Fruit fly (Drosophila melanogaster): ENCODE data around the gene CG16863.

Gene CG16863

DNA sequence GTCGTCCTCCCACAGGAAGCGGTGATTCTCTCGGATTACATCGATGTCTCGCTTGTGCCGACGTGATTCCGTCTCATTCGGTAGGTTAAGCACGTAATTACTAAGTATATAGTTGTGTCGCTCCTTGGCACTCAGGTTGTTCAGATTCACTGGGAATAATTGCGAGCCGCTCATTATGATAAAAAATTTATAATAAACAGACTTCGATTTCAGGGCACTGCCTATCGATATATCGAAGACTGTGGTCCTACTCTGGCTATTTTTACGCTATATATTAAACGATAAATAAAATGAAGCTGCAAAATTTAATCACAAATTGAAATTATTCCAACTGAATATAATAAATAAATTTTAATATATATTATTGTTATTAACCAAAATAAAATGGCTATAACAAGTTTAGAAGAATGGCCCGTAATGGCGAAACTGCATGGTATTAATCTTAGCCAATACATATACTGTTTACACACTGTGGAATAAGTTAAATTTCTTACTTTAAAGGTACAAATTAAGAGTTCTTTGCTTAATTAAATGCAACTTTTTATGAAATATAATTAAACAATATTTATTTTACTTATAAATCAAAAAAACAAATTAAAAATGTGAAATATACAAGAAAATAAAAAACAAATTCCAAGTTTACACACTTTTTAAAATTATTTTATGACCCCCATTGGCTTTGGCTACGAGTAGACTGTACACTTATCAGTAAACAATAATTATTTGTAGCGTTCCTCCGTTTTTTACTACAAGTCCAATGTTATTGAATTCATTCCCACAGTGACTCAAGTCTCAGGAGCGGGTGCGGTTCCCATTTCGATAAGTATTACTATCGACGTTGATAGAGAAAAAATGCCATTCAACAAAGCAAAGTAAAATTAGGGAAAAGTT lies 7.2 kb upstream of the CG16863 start, which contains the start of gene Eato (continued):
- TF ChIP-seq Blimp-1 (GFP tag; optimal IDR thresholded peaks at IDR 0.05), result no peak
- TF ChIP-seq Hr38 (GFP tag; optimal IDR thresholded peaks at IDR 0.05), result no peak
- no peak for TF ChIP-seq CG15336 (GFP tag; IDR thresholded peaks at IDR 0.05)
- TF ChIP-seq Met (GFP tag; optimal IDR thresholded peaks at IDR 0.05), result no peak
- no peak for TF ChIP-seq Eip75B (GFP tag; optimal IDR thresholded peaks at IDR 0.05)
- no peak for TF ChIP-seq ss (GFP tag; optimal IDR thresholded peaks at IDR 0.05)
- no peak for TF ChIP-seq fd59A (GFP tag; optimal IDR thresholded peaks at IDR 0.05)
- TF ChIP-seq CG8632 (GFP tag; optimal IDR thresholded peaks at IDR 0.05), result no peak
- TF ChIP-seq Sox14 (GFP tag; optimal IDR thresholded peaks at IDR 0.05), result peak; percentile 56
- TF ChIP-seq CG7368 (GFP tag; optimal IDR thresholded peaks at IDR 0.05), result no peak
- TF ChIP-seq OdsH (GFP tag; optimal IDR thresholded peaks at IDR 0.05), result no peak
- TF ChIP-seq CG31627 (GFP tag; optimal IDR thresholded peaks at IDR 0.05), result peak; percentile 33
- TF ChIP-seq Eip78C (GFP tag), result peak; percentile 81
- TF ChIP-seq fd85E (GFP tag; optimal IDR thresholded peaks at IDR 0.05), result no peak
- no peak for TF ChIP-seq Hr39 (GFP tag; optimal IDR thresholded peaks at IDR 0.05)
- no peak for TF ChIP-seq Hr4 (GFP tag; optimal IDR thresholded peaks at IDR 0.05)
- TF ChIP-seq CG34406 (GFP tag; optimal IDR thresholded peaks at IDR 0.05), result peak; percentile 15
- no peak for TF ChIP-seq CG11294 (GFP tag; IDR thresholded peaks at IDR 0.05)
- no peak for TF ChIP-seq CG6792 (GFP tag; optimal IDR thresholded peaks at IDR 0.05)
- TF ChIP-seq CG8119 (GFP tag; IDR thresholded peaks at IDR 0.05), result 0 out of 3 replicates have a peak, but pooled peaks have one; percentile 41
- no peak for TF ChIP-seq salr (GFP tag; optimal IDR thresholded peaks at IDR 0.05)
- peak; percentile 5 for TF ChIP-seq Ets96B (tag; optimal IDR thresholded peaks at IDR 0.05)
- no peak for TF ChIP-seq CG16779 (tag; optimal IDR thresholded peaks at IDR 0.05)
- TF ChIP-seq Gug (GFP tag; IDR thresholded peaks at IDR 0.05), result peak; percentile 33; the same call in 1 of the 2 replicates
- peak; percentile 6 for TF ChIP-seq topi (GFP tag; optimal IDR thresholded peaks at IDR 0.05)
- TF ChIP-seq Lpt (GFP tag; optimal IDR thresholded peaks at IDR 0.05), result no peak
- no peak for TF ChIP-seq vri (GFP tag; optimal IDR thresholded peaks at IDR 0.05)

DNA sequence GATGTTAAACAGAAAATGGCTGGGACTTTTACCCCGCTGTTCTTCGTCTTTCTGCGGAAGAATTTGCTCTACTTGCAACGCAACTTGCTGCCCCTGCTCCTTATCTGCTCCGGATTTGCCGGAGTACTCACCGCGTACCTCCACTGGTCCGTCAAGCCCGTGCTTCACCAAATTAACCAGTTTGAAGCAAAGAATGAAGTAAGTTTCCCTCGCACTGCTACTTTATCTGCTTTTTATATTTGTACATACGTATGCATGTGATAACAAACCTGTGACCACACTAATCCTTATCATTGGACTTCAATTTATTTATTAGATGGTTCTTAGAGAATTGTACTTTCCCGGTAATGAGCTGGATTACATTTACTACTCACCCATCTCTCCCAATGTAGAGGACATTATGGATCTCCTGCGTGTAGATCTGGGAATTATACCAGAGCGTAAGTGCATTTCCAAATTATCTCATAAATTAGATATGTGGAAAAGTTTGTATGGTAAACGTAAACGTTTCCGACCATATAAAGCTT lies 6.5 kb upstream of the CG16863 start, which contains the start of gene CG16890:
Gene CG16890, minus strand, starts transcription at position 184 of the 527 bp plus-strand sequence.
- no peak for TF ChIP-seq Ets96B (tag; optimal IDR thresholded peaks at IDR 0.05)
- no peak for TF ChIP-seq esn (GFP tag; optimal IDR thresholded peaks at IDR 0.05)
- TF ChIP-seq dsx (GFP tag; optimal IDR thresholded peaks at IDR 0.05; ENCODE audit: poor library complexity, severe bottlenecking), result no peak
- no peak for TF ChIP-seq svp (GFP tag)
- TF ChIP-seq vri (GFP tag; optimal IDR thresholded peaks at IDR 0.05), result peak; percentile 53
- TF ChIP-seq CG4318 (GFP tag; optimal IDR thresholded peaks at IDR 0.05), result no peak
- TF ChIP-seq Gug (GFP tag; IDR thresholded peaks at IDR 0.05), result no peak
- peak; percentile 44 for TF ChIP-seq Eip78C (GFP tag)
- TF ChIP-seq Sox14 (GFP tag; optimal IDR thresholded peaks at IDR 0.05), result peak; percentile 2

DNA sequence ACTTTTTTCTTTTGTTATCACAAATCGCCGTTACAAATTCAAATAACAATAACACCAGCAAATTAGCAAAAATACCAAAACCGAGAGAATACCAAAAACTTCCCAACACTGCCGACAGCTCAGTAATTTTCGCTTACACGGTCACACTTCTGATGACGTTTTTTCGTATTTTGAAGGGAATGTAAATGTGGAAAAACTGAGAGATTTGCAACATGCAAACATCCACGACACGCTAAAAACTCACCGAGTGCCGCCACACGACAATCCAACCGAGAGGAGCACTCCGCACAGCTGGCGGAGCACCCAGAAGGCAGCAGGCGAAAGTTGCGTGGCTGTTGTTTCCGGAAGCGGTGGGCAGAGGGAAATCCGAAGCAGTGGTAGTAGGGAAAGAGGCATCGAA lies 2.6 kb downstream of the CG16863 start, which contains the start of gene Sec71:
Gene Sec71, plus strand, starts transcription at position 117 of the 400 bp plus-strand sequence.
- TF ChIP-seq CG6854 (GFP tag; optimal IDR thresholded peaks at IDR 0.05) (peak; percentile 19), Ets96B (tag; optimal IDR thresholded peaks at IDR 0.05) (no peak), esn (GFP tag; optimal IDR thresholded peaks at IDR 0.05) (peak; percentile 11)

dm6 chr2L:13801166-13801565 lies 10.4 kb downstream of the CG16863 start:
- no peak for TF ChIP-seq CG16779 (tag; optimal IDR thresholded peaks at IDR 0.05)
- no peak for TF ChIP-seq dac (GFP tag; optimal IDR thresholded peaks at IDR 0.05)
- TF ChIP-seq fkh (GFP tag; optimal IDR thresholded peaks at IDR 0.05), result peak; percentile 42
- TF ChIP-seq achi (GFP tag; optimal IDR thresholded peaks at IDR 0.05), result no peak
- TF ChIP-seq Sox15 (GFP tag; optimal IDR thresholded peaks at IDR 0.05), result no peak
- TF ChIP-seq dsx (GFP tag; optimal IDR thresholded peaks at IDR 0.05; ENCODE audit: poor library complexity, severe bottlenecking), result no peak
